Worm (Caenorhabditis elegans) whole organism, mixed stage, embryonic: ENCODE data around the gene flh-2.

Source experiments
- M03D4.4 ChIP-seq: sonication (generic microtip); optimal IDR thresholded peaks from 2 replicates; lab custom pipeline; 2017; ENCODE audit warnings: mild to moderate bottlenecking, missing genetic modification characterization, missing compliant biosample characterization
- bed-3 ChIP-seq: fragments of 200-800 bp; sonication (Bioruptor generic); optimal IDR thresholded peaks from 3 replicates; lab custom pipeline; 2018; ENCODE audit warnings: mild to moderate bottlenecking, missing genetic modification characterization, moderate library complexity, missing compliant biosample characterization
- blmp-1 ChIP-seq: fragments of 150-350 bp; optimal IDR thresholded peaks from 2 replicates; lab custom pipeline; 2014; ENCODE audit warnings: missing biosample characterization, missing genetic modification characterization
- ceh-39 ChIP-seq: fragments of 150-350 bp; optimal IDR thresholded peaks from 2 replicates; lab custom pipeline; 2014; ENCODE audit warnings: missing biosample characterization, missing genetic modification characterization
- ceh-43 ChIP-seq: fragments of 200-800 bp; sonication (Bioruptor generic); optimal IDR thresholded peaks from 2 replicates; lab custom pipeline; 2018; ENCODE audit warnings: mild to moderate bottlenecking, missing genetic modification characterization, moderate library complexity, missing compliant biosample characterization
- ceh-83 ChIP-seq: fragments of 200-800 bp; sonication (Bioruptor generic); optimal IDR thresholded peaks from 2 replicates; lab custom pipeline; 2018; ENCODE audit warnings: mild to moderate bottlenecking, missing genetic modification characterization, missing compliant biosample characterization
- ces-1 ChIP-seq: fragments of 150-350 bp; optimal IDR thresholded peaks from 2 replicates; lab custom pipeline; 2014; ENCODE audit warnings: missing biosample characterization, missing genetic modification reagents, missing genetic modification characterization
- cnd-1 ChIP-seq: fragments of 200-800 bp; sonication (Bioruptor generic); optimal IDR thresholded peaks from 2 replicates; lab custom pipeline; 2018; ENCODE audit warnings: mild to moderate bottlenecking, missing genetic modification characterization, missing compliant biosample characterization
- drap-1 ChIP-seq: fragments of 200-800 bp; sonication (Bioruptor generic); optimal IDR thresholded peaks from 3 replicates; lab custom pipeline; 2018; ENCODE audit warnings: mild to moderate bottlenecking, missing genetic modification characterization, missing compliant biosample characterization
- elt-1 ChIP-seq: sonication (generic microtip); optimal IDR thresholded peaks from 2 replicates; lab custom pipeline; 2017; ENCODE audit warnings: missing genetic modification characterization, mild to moderate bottlenecking, missing compliant biosample characterization, antibody characterized with exemption, moderate library complexity, borderline replicate concordance; ENCODE audit not compliant: insufficient read depth
- elt-3 ChIP-seq: fragments of 150-350 bp; optimal IDR thresholded peaks from 2 replicates; lab custom pipeline; 2014; ENCODE audit warnings: missing biosample characterization, missing genetic modification characterization
- flh-1 ChIP-seq: fragments of 200-800 bp; sonication (Bioruptor generic); optimal IDR thresholded peaks from 2 replicates; lab custom pipeline; 2018; ENCODE audit warnings: mild to moderate bottlenecking, missing genetic modification characterization, moderate library complexity, missing compliant biosample characterization
- ham-2 ChIP-seq: fragments of 200-800 bp; sonication (Bioruptor generic); optimal IDR thresholded peaks from 2 replicates; lab custom pipeline; 2018; ENCODE audit warnings: mild to moderate bottlenecking, missing genetic modification characterization, missing compliant biosample characterization
- hlh-1 ChIP-seq: fragments of 150-350 bp; optimal IDR thresholded peaks from 2 replicates; lab custom pipeline; 2014; ENCODE audit warnings: missing biosample characterization, missing genetic modification reagents, missing genetic modification characterization
- lin-13 ChIP-seq: fragments of 150-350 bp; optimal IDR thresholded peaks from 2 replicates; lab custom pipeline; 2014; ENCODE audit warnings: missing biosample characterization, missing genetic modification characterization
- lin-32 ChIP-seq: fragments of 200-800 bp; sonication (Bioruptor generic); optimal IDR thresholded peaks from 2 replicates; lab custom pipeline; 2018; ENCODE audit warnings: mild to moderate bottlenecking, missing genetic modification characterization, missing compliant biosample characterization
- lsy-2 ChIP-seq: fragments of 150-350 bp; optimal IDR thresholded peaks from 2 replicates; lab custom pipeline; 2014; ENCODE audit warnings: missing biosample characterization, missing genetic modification characterization
- mab-5 ChIP-seq: fragments of 150-350 bp; optimal IDR thresholded peaks from 2 replicates; lab custom pipeline; 2014; ENCODE audit warnings: missing biosample characterization, missing genetic modification characterization
- mep-1 ChIP-seq: fragments of 150-350 bp; optimal IDR thresholded peaks from 2 replicates; lab custom pipeline; 2017; ENCODE audit warnings: missing biosample characterization, missing genetic modification reagents, missing genetic modification characterization, inconsistent platforms
- mls-2 ChIP-seq: sonication (generic microtip); optimal IDR thresholded peaks from 2 replicates; lab custom pipeline; 2016; ENCODE audit warnings: mild to moderate bottlenecking, missing genetic modification characterization, moderate library complexity, missing compliant biosample characterization
- nhr-12 ChIP-seq: fragments of 150-350 bp; optimal IDR thresholded peaks from 2 replicates; lab custom pipeline; 2014; ENCODE audit warnings: missing biosample characterization, missing genetic modification characterization
- nhr-2 ChIP-seq: fragments of 150-350 bp; optimal IDR thresholded peaks from 2 replicates; lab custom pipeline; 2014; ENCODE audit warnings: missing biosample characterization, missing genetic modification characterization
- nhr-237 ChIP-seq: fragments of 150-350 bp; optimal IDR thresholded peaks from 2 replicates; lab custom pipeline; 2014; ENCODE audit warnings: missing biosample characterization, missing genetic modification characterization
- nhr-28 ChIP-seq: fragments of 150-350 bp; optimal IDR thresholded peaks from 2 replicates; lab custom pipeline; 2014; ENCODE audit warnings: missing biosample characterization, missing genetic modification characterization
- nhr-76 ChIP-seq: sonication (generic microtip); optimal IDR thresholded peaks from 2 replicates; lab custom pipeline; 2017; ENCODE audit warnings: missing biosample characterization, missing genetic modification characterization
- pha-4 ChIP-seq: fragments of 150-350 bp; optimal IDR thresholded peaks from 2 replicates; lab custom pipeline; 2018; ENCODE audit warnings: missing biosample characterization, missing genetic modification reagents, missing genetic modification characterization
- sem-2 ChIP-seq: fragments of 200-800 bp; sonication (Bioruptor generic); optimal IDR thresholded peaks from 2 replicates; lab custom pipeline; 2018; ENCODE audit warnings: mild to moderate bottlenecking, missing genetic modification characterization, missing compliant biosample characterization
- snpc-4 ChIP-seq: fragments of 150-350 bp; optimal IDR thresholded peaks from 2 replicates; lab custom pipeline; 2014; ENCODE audit warnings: missing biosample characterization, missing genetic modification characterization
- sptf-1 ChIP-seq: sonication (generic microtip); optimal IDR thresholded peaks from 2 replicates; lab custom pipeline; 2017; ENCODE audit warnings: mild to moderate bottlenecking, missing genetic modification characterization, moderate library complexity, missing compliant biosample characterization
- tbx-8 ChIP-seq: fragments of 200-800 bp; sonication (Bioruptor generic); optimal IDR thresholded peaks from 2 replicates; lab custom pipeline; 2018; ENCODE audit warnings: mild to moderate bottlenecking, missing genetic modification characterization, moderate library complexity, missing compliant biosample characterization
- unc-120 ChIP-seq: sonication (generic microtip); optimal IDR thresholded peaks from 2 replicates; lab custom pipeline; 2017; ENCODE audit warnings: missing genetic modification characterization, missing compliant biosample characterization; ENCODE audit not compliant: poor library complexity, severe bottlenecking
- unc-62 ChIP-seq: fragments of 150-350 bp; optimal IDR thresholded peaks from 2 replicates; lab custom pipeline; 2014; ENCODE audit warnings: missing biosample characterization, missing genetic modification reagents, missing genetic modification characterization
- zip-8 ChIP-seq: fragments of 150-350 bp; optimal IDR thresholded peaks from 2 replicates; lab custom pipeline; 2014; ENCODE audit warnings: missing biosample characterization, missing genetic modification characterization
- ztf-11 ChIP-seq: fragments of 150-350 bp; optimal IDR thresholded peaks from 2 replicates; lab custom pipeline; 2014; ENCODE audit warnings: missing biosample characterization, missing genetic modification characterization

flh-2 gene

DNA sequence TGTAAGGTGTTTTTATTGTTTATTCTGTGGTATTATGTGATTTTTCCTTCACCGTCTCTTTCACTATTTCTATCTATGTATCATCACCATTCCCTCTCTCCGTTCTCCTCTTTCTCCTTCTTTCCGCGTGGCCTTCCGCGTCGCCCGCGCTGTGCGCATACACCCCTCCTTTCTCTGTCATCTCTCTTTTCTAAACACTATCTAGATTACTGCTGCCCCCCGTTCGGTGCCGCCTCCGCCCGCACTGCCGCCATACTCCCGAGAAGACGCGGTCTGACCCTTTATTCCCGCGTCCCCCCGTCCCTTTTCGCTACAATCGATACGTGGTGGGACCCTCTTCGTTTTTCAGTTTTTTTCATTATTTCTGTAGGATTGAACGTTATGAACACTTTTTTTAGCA is 3.3 kb upstream of the flh-2 start:
- TF ChIP-seq drap-1 (peak; percentile 7), flh-1 (GFP tag; lab: Kevin White, UChicago) (peak; percentile 31), unc-120 (tag; lab: Kevin White, UChicago) (peak; percentile 50), nhr-12 (tag; lab: Kevin White, UChicago) (no peak), sptf-1 (tag; lab: Kevin White, UChicago) (peak; percentile 49), ceh-39 (tag; lab: Kevin White, UChicago) (no peak), mls-2 (tag; lab: Kevin White, UChicago) (peak; percentile 51), mep-1 (tag; lab: Kevin White, UChicago) (peak; percentile 46), hlh-1 (tag; lab: Kevin White, UChicago) (no peak), nhr-237 (tag; lab: Kevin White, UChicago) (no peak), ham-2 (GFP tag; lab: Kevin White, UChicago) (peak; percentile 61), blmp-1 (tag; lab: Kevin White, UChicago) (no peak), M03D4.4 (tag; lab: Kevin White, UChicago) (peak; percentile 44), lin-13 (tag; lab: Kevin White, UChicago) (no peak), sem-2 (GFP tag; lab: Kevin White, UChicago) (no peak), lsy-2 (tag; lab: Kevin White, UChicago) (no peak), ces-1 (GFP tag; lab: Kevin White, UChicago) (no peak), pha-4 (tag; lab: Kevin White, UChicago) (peak; percentile 46), zip-8 (no peak)
- TF ChIP-seq, all 35 proteins: peak for 9

DNA sequence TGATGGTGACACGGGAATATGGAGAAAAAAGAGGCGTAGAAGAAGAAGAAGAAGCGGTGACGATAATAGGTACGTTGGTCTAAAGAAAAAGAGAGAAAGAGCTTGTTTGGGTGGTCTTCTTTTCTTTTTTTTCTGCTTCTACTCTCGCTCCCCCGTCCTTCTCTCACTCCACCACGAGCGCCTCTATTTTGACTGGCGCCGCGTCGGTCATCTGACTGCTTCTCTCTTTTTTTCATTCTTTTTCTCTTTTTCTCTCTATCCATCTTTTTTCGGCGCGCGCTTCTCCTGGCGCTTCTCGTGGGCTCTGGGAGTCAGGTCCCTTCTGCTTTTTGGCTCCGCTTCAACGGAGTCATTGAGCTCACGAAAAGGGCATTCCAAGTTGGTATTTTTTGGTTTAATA is 1.6 kb upstream of the flh-2 start:
- TF ChIP-seq cnd-1 (no peak), M03D4.4 (tag; lab: Kevin White, UChicago) (no peak), nhr-237 (tag; lab: Kevin White, UChicago) (no peak), zip-8 (no peak), tbx-8 (GFP tag; lab: Kevin White, UChicago) (no peak), ceh-43 (GFP tag; lab: Kevin White, UChicago) (no peak)
- TF ChIP-seq, all 35 proteins: peak for 0

DNA sequence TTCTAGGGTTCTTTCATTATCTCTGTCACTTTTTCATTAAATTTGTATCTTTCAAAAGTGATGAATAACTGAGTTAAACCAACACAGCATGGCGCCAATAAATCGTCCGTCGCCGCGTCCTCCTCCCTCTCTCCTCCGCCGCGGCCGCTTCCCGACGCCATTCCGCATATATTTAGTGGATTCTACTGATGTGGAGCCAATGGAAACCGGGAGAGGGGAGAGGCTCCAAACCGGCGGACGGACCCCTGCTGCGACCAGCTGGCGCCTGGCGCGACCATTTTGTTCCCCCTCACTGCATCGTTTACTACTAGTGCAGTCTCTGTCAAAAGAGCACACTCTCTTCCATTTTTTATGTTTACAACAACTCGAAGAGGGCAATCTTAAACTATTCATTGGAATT is 714 bp upstream of the flh-2 start:
- no peak for TF ChIP-seq drap-1
- no peak for TF ChIP-seq zip-8
- TF ChIP-seq lsy-2 (tag; lab: Kevin White, UChicago) = no peak
- TF ChIP-seq bed-3 (GFP tag; lab: Kevin White, UChicago) = no peak
- no peak for TF ChIP-seq ceh-83 (GFP tag; lab: Kevin White, UChicago)
- TF ChIP-seq ceh-39 (tag; lab: Kevin White, UChicago) = no peak
- TF ChIP-seq nhr-28 (tag; lab: Kevin White, UChicago) = no peak
- no peak for TF ChIP-seq sptf-1 (tag; lab: Kevin White, UChicago)
- no peak for TF ChIP-seq blmp-1 (tag; lab: Kevin White, UChicago)
- TF ChIP-seq M03D4.4 (tag; lab: Kevin White, UChicago) = no peak
- TF ChIP-seq elt-3 (tag; lab: Kevin White, UChicago) = no peak
- no peak for TF ChIP-seq lin-32 (GFP tag; lab: Kevin White, UChicago)

DNA sequence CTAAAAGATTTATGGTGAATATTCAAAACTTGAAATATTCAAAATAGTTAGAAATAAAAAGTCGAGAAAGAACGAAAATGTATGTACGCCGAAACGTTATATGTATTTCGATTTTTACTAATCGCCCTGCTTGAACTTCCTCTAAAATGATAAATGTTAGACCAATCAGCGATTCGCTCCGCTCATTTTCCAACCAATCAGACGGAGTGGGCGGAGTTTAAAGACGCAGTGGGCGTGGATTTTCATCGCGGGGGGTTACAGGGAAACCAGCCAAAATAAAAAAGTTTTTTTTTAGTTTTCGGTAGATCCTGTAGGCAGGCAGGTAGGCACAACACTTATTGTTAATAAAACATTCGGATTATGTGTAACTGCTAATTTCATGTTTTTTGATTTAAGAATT is 1.0 kb downstream of the flh-2 start:
- TF ChIP-seq zip-8 = no peak
- TF ChIP-seq nhr-237 (tag; lab: Kevin White, UChicago) = no peak
- no peak for TF ChIP-seq ztf-11 (tag; lab: Kevin White, UChicago)
- TF ChIP-seq bed-3 (GFP tag; lab: Kevin White, UChicago) = no peak
- no peak for TF ChIP-seq drap-1
- no peak for TF ChIP-seq ceh-43 (GFP tag; lab: Kevin White, UChicago)
- TF ChIP-seq hlh-1 (tag; lab: Kevin White, UChicago) = no peak
- TF ChIP-seq ceh-39 (tag; lab: Kevin White, UChicago) = no peak
- no peak for TF ChIP-seq sptf-1 (tag; lab: Kevin White, UChicago)
- TF ChIP-seq lin-32 (GFP tag; lab: Kevin White, UChicago) = no peak
- TF ChIP-seq pha-4 (tag; lab: Kevin White, UChicago) = no peak
- TF ChIP-seq, all 35 proteins: peak for 0

DNA sequence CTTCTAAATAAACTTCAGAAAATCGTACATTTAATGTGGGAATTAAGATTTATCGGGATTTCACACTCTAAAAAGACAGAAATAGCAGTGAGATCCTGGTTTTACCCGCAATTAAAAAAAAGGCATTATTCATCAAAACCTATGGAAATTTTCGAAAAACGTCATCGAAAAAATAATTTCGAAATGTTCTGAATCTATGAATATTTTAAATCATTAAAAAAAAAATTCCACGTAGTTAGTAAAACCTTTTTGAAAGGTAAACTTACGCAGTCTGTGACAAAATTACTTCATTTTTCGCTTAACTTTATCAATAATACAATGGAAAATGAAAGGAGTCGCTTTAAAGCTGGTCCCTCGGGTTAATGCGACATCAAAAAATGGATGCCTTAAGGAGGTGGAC is 4.6 kb downstream of the flh-2 start, which contains the start of gene C26E6.1:
C26E6.1 (plus strand) TSS at position 301 of the 400 bp plus-strand sequence.
- TF ChIP-seq ceh-43 (GFP tag; lab: Kevin White, UChicago) (no peak), mls-2 (tag; lab: Kevin White, UChicago) (no peak), M03D4.4 (tag; lab: Kevin White, UChicago) (no peak), sem-2 (GFP tag; lab: Kevin White, UChicago) (no peak), mab-5 (no peak), unc-62 (GFP tag; lab: Kevin White, UChicago) (no peak), nhr-237 (tag; lab: Kevin White, UChicago) (no peak), nhr-28 (tag; lab: Kevin White, UChicago) (no peak), hlh-1 (tag; lab: Kevin White, UChicago) (no peak), elt-1 (tag; lab: Kevin White, UChicago) (no peak), lin-13 (tag; lab: Kevin White, UChicago) (no peak), snpc-4 (tag; lab: Kevin White, UChicago) (no peak), pha-4 (tag; lab: Kevin White, UChicago) (no peak), nhr-2 (tag; lab: Kevin White, UChicago) (no peak), ztf-11 (tag; lab: Kevin White, UChicago) (no peak), nhr-76 (tag; lab: Kevin White, UChicago) (no peak), nhr-12 (tag; lab: Kevin White, UChicago) (no peak), unc-120 (tag; lab: Kevin White, UChicago) (no peak), ham-2 (GFP tag; lab: Kevin White, UChicago) (no peak)
